Fruit fly (Drosophila melanogaster) whole organism, wandering third instar larva: ENCODE results near the gene eRF1.

ENCODE experiments used
- Abd-B ChIP-seq: fragments of >200 bp; optimal IDR thresholded peaks from 2 replicates; lab custom pipeline; 2017; ENCODE audit warnings: missing biosample characterization, missing genetic modification characterization
- CG32264 ChIP-seq: fragments of 200-800 bp; sonication (Bioruptor generic); optimal IDR thresholded peaks from 2 replicates; lab custom pipeline; 2016; ENCODE audit warnings: missing biosample characterization, missing genetic modification characterization
- CG9705 ChIP-seq: fragments of 200-800 bp; sonication (Bioruptor generic); optimal IDR thresholded peaks from 2 replicates; lab custom pipeline; 2018; ENCODE audit warnings: missing biosample characterization, mild to moderate bottlenecking, missing genetic modification characterization
- Hnf4 ChIP-seq: fragments of 200-800 bp; sonication (Bioruptor generic); optimal IDR thresholded peaks from 2 replicates; lab custom pipeline; 2016; ENCODE audit warnings: missing biosample characterization, mild to moderate bottlenecking, missing genetic modification characterization
- Myc ChIP-seq: fragments of >200 bp; optimal IDR thresholded peaks from 2 replicates; lab custom pipeline; 2017
- OdsH ChIP-seq: fragments of 200-800 bp; sonication (Bioruptor generic); optimal IDR thresholded peaks from 2 replicates; lab custom pipeline; 2016; ENCODE audit warnings: missing biosample characterization, mild to moderate bottlenecking, missing genetic modification characterization
- Sp1 ChIP-seq: fragments of 200-800 bp; sonication (Bioruptor generic); optimal IDR thresholded peaks from 3 replicates; lab custom pipeline; 2019; ENCODE audit warnings: missing biosample characterization, mild to moderate bottlenecking, missing genetic modification characterization, moderate library complexity
- brk ChIP-seq: fragments of 200-800 bp; sonication (Bioruptor generic); optimal IDR thresholded peaks from 2 replicates; lab custom pipeline; 2016; ENCODE audit warnings: missing biosample characterization, mild to moderate bottlenecking, missing genetic modification characterization
- h ChIP-seq: fragments of 200-800 bp; sonication (Bioruptor generic); optimal IDR thresholded peaks from 3 replicates; lab custom pipeline; 2016; ENCODE audit warnings: missing biosample characterization, mild to moderate bottlenecking, missing genetic modification characterization
- lola ChIP-seq: fragments of >200 bp; optimal IDR thresholded peaks from 2 replicates; lab custom pipeline; 2017; ENCODE audit warnings: missing biosample characterization, missing genetic modification characterization
- psq ChIP-seq: fragments of 200-800 bp; sonication (Bioruptor generic); optimal IDR thresholded peaks from 3 replicates; lab custom pipeline; 2017; ENCODE audit warnings: missing biosample characterization, mild to moderate bottlenecking, missing genetic modification characterization, moderate library complexity
- rgr ChIP-seq: fragments of 200-800 bp; sonication (Bioruptor generic); optimal IDR thresholded peaks from 3 replicates; lab custom pipeline; 2016; ENCODE audit warnings: missing biosample characterization, mild to moderate bottlenecking, missing genetic modification characterization
- sage ChIP-seq: fragments of 200-800 bp; sonication (Bioruptor generic); optimal IDR thresholded peaks from 2 replicates; lab custom pipeline; 2016; ENCODE audit warnings: missing biosample characterization, mild to moderate bottlenecking, missing genetic modification characterization

- TF ChIP-seq lola (GFP tag; lab: Kevin White, UChicago) = no peak
- no peak for TF ChIP-seq psq
- TF ChIP-seq CG9705 (GFP tag; lab: Kevin White, UChicago) = no peak
- TF ChIP-seq sage (GFP tag; lab: Kevin White, UChicago) = no peak
- TF ChIP-seq h (GFP tag; lab: Kevin White, UChicago) = no peak
- TF ChIP-seq Hnf4 (GFP tag; lab: Kevin White, UChicago) = no peak
- no peak for TF ChIP-seq Abd-B (GFP tag; lab: Kevin White, UChicago)
- TF ChIP-seq OdsH (GFP tag; lab: Kevin White, UChicago) = no peak
- no peak for TF ChIP-seq brk
- no peak for TF ChIP-seq Myc (lab: Kevin White, UChicago)
- TF ChIP-seq Sp1 (GFP tag; lab: Kevin White, UChicago) = no peak
- TF ChIP-seq CG32264 = no peak
- TF ChIP-seq rgr = no peak
These were observed 6.2 kb downstream of the eRF1 start for dm6 chr3L:20354363-20354762.
